Fruit fly (Drosophila melanogaster) whole organism, embryonic: ENCODE data around the gene Acp26Aa.

Experiments used
- Abd-B ChIP-seq: fragments of 200-800 bp; sonication (Bioruptor generic); optimal IDR thresholded peaks from 2 replicates; lab custom pipeline; 2018; ENCODE audit warnings: missing biosample characterization, mild to moderate bottlenecking, missing genetic modification characterization, moderate library complexity
- Bgb ChIP-seq: fragments of 200-800 bp; sonication (Bioruptor generic); IDR thresholded peaks from 2 replicates; pipeline ENCODE4 v1.3.6; 2022; ENCODE audit warnings: missing biosample characterization, missing genetic modification characterization; ENCODE audit not compliant: partially characterized antibody
- Blimp-1 ChIP-seq: fragments of 200-800 bp; sonication (Bioruptor generic); optimal IDR thresholded peaks from 3 replicates; lab custom pipeline; 2018; ENCODE audit warnings: missing biosample characterization, missing genetic modification characterization, mild to moderate bottlenecking, moderate library complexity, missing genetic modification reagents
- BtbVII ChIP-seq: fragments of 200-800 bp; sonication (Bioruptor generic); optimal IDR thresholded peaks from 3 replicates; lab custom pipeline; 2017; ENCODE audit warnings: missing biosample characterization, mild to moderate bottlenecking, missing genetic modification characterization
- CG10147 ChIP-seq: fragments of 200-800 bp; sonication (Bioruptor generic); optimal IDR thresholded peaks from 2 replicates; lab custom pipeline; 2019; ENCODE audit warnings: missing biosample characterization, mild to moderate bottlenecking, missing genetic modification characterization, moderate library complexity
- CG12071 ChIP-seq: fragments of 200-800 bp; sonication (Bioruptor generic); optimal IDR thresholded peaks from 3 replicates; lab custom pipeline; 2018; ENCODE audit warnings: missing biosample characterization, mild to moderate bottlenecking, missing genetic modification characterization
- CG13287 ChIP-seq: fragments of 200-800 bp; sonication (Bioruptor generic); IDR thresholded peaks from 2 replicates; pipeline ENCODE4 v1.3.6; 2022; ENCODE audit warnings: missing biosample characterization, missing genetic modification characterization; ENCODE audit not compliant: partially characterized antibody
- CG14710 ChIP-seq: fragments of 200-800 bp; sonication (Bioruptor generic); optimal IDR thresholded peaks from 3 replicates; lab custom pipeline; 2019; ENCODE audit warnings: missing biosample characterization, mild to moderate bottlenecking, missing genetic modification characterization, moderate library complexity
- CG3281 ChIP-seq: fragments of 200-800 bp; sonication (Bioruptor generic); optimal IDR thresholded peaks from 3 replicates; lab custom pipeline; 2017; ENCODE audit warnings: missing biosample characterization, mild to moderate bottlenecking, missing genetic modification characterization
- CG33213 ChIP-seq: fragments of 200-800 bp; sonication (Bioruptor generic); optimal IDR thresholded peaks from 3 replicates; lab custom pipeline; 2016; ENCODE audit warnings: missing biosample characterization, missing genetic modification characterization
- CG34224 ChIP-seq: fragments of 200-800 bp; sonication (Bioruptor generic); IDR thresholded peaks from 3 replicates; pipeline ENCODE4 v1.3.6; 2022; ENCODE audit warnings: missing biosample characterization, missing genetic modification characterization; ENCODE audit not compliant: partially characterized antibody
- CG6854 ChIP-seq: fragments of 200-800 bp; sonication (Bioruptor generic); optimal IDR thresholded peaks from 3 replicates; lab custom pipeline; 2017; ENCODE audit warnings: missing biosample characterization, mild to moderate bottlenecking, missing genetic modification characterization
- CG7928 ChIP-seq: fragments of 200-800 bp; sonication (Bioruptor generic); optimal IDR thresholded peaks from 2 replicates; lab custom pipeline; 2017; ENCODE audit warnings: missing biosample characterization, mild to moderate bottlenecking, missing genetic modification characterization
- CG8478 ChIP-seq: fragments of >200 bp; optimal IDR thresholded peaks from 2 replicates; lab custom pipeline; 2018
- CG9797 ChIP-seq: fragments of 200-800 bp; sonication (Bioruptor generic); optimal IDR thresholded peaks from 3 replicates; lab custom pipeline; 2018; ENCODE audit warnings: missing biosample characterization, mild to moderate bottlenecking, missing genetic modification characterization
- CG9817 ChIP-seq: fragments of 200-800 bp; sonication (Bioruptor generic); optimal IDR thresholded peaks from 2 replicates; lab custom pipeline; 2018; ENCODE audit warnings: missing biosample characterization, mild to moderate bottlenecking, missing genetic modification characterization, moderate library complexity
- CG9932 ChIP-seq: fragments of 200-800 bp; sonication (Bioruptor generic); IDR thresholded peaks from 2 replicates; pipeline ENCODE4 v1.3.6; 2022; ENCODE audit warnings: missing biosample characterization, missing genetic modification characterization
- Camta ChIP-seq: fragments of 200-800 bp; sonication (Bioruptor generic); optimal IDR thresholded peaks from 2 replicates; lab custom pipeline; 2016; ENCODE audit warnings: missing biosample characterization, missing genetic modification characterization
- Dbx ChIP-seq: fragments of 200-800 bp; sonication (Bioruptor generic); IDR thresholded peaks from 3 replicates; pipeline ENCODE4 v1.3.6; 2022; ENCODE audit warnings: missing biosample characterization, missing genetic modification characterization
- Dek ChIP-seq: fragments of 200-800 bp; sonication (Bioruptor generic); optimal IDR thresholded peaks from 3 replicates; lab custom pipeline; 2019; ENCODE audit warnings: missing biosample characterization, mild to moderate bottlenecking, missing genetic modification characterization, moderate library complexity
- Dfd ChIP-seq, 2 experiments: fragments of >200 bp; optimal IDR thresholded peaks; 2 replicates each; lab custom pipeline; 2017; ENCODE audit warnings: missing biosample characterization in 2 of 2, missing genetic modification characterization in 2 of 2
- Dip3 ChIP-seq: fragments of 200-800 bp; sonication (Bioruptor generic); optimal IDR thresholded peaks from 3 replicates; lab custom pipeline; 2016; ENCODE audit warnings: missing biosample characterization, missing genetic modification characterization
- Hr78 ChIP-seq, 2 experiments: fragments of 200-800 bp in 1 of 2; fragments of >200 bp in 1 of 2; sonication (Bioruptor generic) in 1 of 2; optimal IDR thresholded peaks; 2 replicates each; lab custom pipeline; 2017 to 2019; ENCODE audit warnings: missing biosample characterization in 2 of 2, missing genetic modification characterization in 2 of 2, mild to moderate bottlenecking in 1 of 2, moderate library complexity in 1 of 2
- Kr ChIP-seq: fragments of 200-800 bp; sonication (Bioruptor generic); optimal IDR thresholded peaks from 2 replicates; lab custom pipeline; 2017; ENCODE audit warnings: missing biosample characterization, mild to moderate bottlenecking, missing genetic modification characterization
- MESR4 ChIP-seq: fragments of 200-800 bp; sonication (Bioruptor generic); optimal IDR thresholded peaks from 2 replicates; lab custom pipeline; 2018; ENCODE audit warnings: missing biosample characterization, mild to moderate bottlenecking, missing genetic modification characterization, moderate library complexity
- Mes4 ChIP-seq: fragments of 200-800 bp; sonication (Bioruptor generic); optimal IDR thresholded peaks from 2 replicates; lab custom pipeline; 2016; ENCODE audit warnings: missing biosample characterization, missing genetic modification characterization
- Nf-YA ChIP-seq: fragments of 200-800 bp; sonication (Bioruptor generic); IDR thresholded peaks from 2 replicates; pipeline ENCODE4 v1.3.6; 2022; ENCODE audit warnings: missing biosample characterization, missing genetic modification characterization
- Scr ChIP-seq: fragments of 200-800 bp; sonication (Bioruptor generic); IDR thresholded peaks from 2 replicates; pipeline ENCODE4 v1.3.6; 2022; ENCODE audit warnings: missing biosample characterization, missing genetic modification characterization; ENCODE audit not compliant: partially characterized antibody
- Sin3A ChIP-seq: fragments of >200 bp; optimal IDR thresholded peaks from 2 replicates; lab custom pipeline; 2018
- Sry-β ChIP-seq: fragments of 200-800 bp; sonication (Bioruptor generic); optimal IDR thresholded peaks from 2 replicates; lab custom pipeline; 2018; ENCODE audit warnings: missing biosample characterization, mild to moderate bottlenecking, missing genetic modification characterization, moderate library complexity
- Xrp1 ChIP-seq: fragments of 200-800 bp; sonication (Bioruptor generic); IDR thresholded peaks from 2 replicates; pipeline ENCODE4 v1.3.6; 2022; ENCODE audit warnings: missing biosample characterization, missing genetic modification characterization
- bbx ChIP-seq: fragments of 200-800 bp; sonication (Bioruptor generic); IDR thresholded peaks from 2 replicates; pipeline ENCODE4 v1.3.6; 2022; ENCODE audit warnings: missing biosample characterization, missing genetic modification characterization; ENCODE audit not compliant: partially characterized antibody
- btn ChIP-seq: fragments of 200-800 bp; sonication (Bioruptor generic); optimal IDR thresholded peaks from 2 replicates; lab custom pipeline; 2016; ENCODE audit warnings: missing biosample characterization, missing genetic modification characterization
- cad ChIP-seq: fragments of >200 bp; optimal IDR thresholded peaks from 2 replicates; lab custom pipeline; 2017; ENCODE audit warnings: missing biosample characterization, missing genetic modification characterization
- danr ChIP-seq: fragments of 200-800 bp; sonication (Bioruptor generic); IDR thresholded peaks from 2 replicates; pipeline ENCODE4 v1.3.6; 2022; ENCODE audit warnings: missing biosample characterization, missing genetic modification characterization
- disco-r ChIP-seq: fragments of 200-800 bp; sonication (Bioruptor generic); optimal IDR thresholded peaks from 2 replicates; lab custom pipeline; 2016; ENCODE audit warnings: missing biosample characterization, missing genetic modification characterization
- fd64A ChIP-seq: fragments of 200-800 bp; sonication (Bioruptor generic); optimal IDR thresholded peaks from 3 replicates; lab custom pipeline; 2018; ENCODE audit warnings: missing biosample characterization, mild to moderate bottlenecking, missing genetic modification characterization
- grau ChIP-seq: fragments of 200-800 bp; optimal IDR thresholded peaks from 3 replicates; lab custom pipeline; 2019; ENCODE audit warnings: missing biosample characterization, mild to moderate bottlenecking, missing genetic modification characterization, moderate library complexity
- hkb ChIP-seq, 2 experiments: fragments of 200-800 bp in 1 of 2; fragments of >200 bp in 1 of 2; sonication (Bioruptor generic) in 1 of 2; IDR thresholded peaks in 1 of 2; optimal IDR thresholded peaks in 1 of 2; 2 replicates each; pipeline versions ENCODE4 v1.3.6 to Lab custom; 2017 to 2022; ENCODE audit warnings: missing biosample characterization in 1 of 2, missing genetic modification characterization in 1 of 2
- lmd ChIP-seq: fragments of 200-800 bp; sonication (Bioruptor generic); IDR thresholded peaks from 2 replicates; pipeline ENCODE4 v1.3.6; 2022; ENCODE audit warnings: missing biosample characterization, missing genetic modification characterization
- nau ChIP-seq: fragments of 200-800 bp; sonication (Bioruptor generic); optimal IDR thresholded peaks from 3 replicates; lab custom pipeline; 2017; ENCODE audit warnings: missing biosample characterization, mild to moderate bottlenecking, missing genetic modification characterization, missing genetic modification reagents
- org-1 ChIP-seq: fragments of 200-800 bp; sonication (Bioruptor generic); optimal IDR thresholded peaks from 2 replicates; lab custom pipeline; 2017; ENCODE audit warnings: missing biosample characterization, missing genetic modification characterization
- pan ChIP-seq, 4 experiments: fragments of >200 bp in 3 of 4; fragments of 200-800 bp in 1 of 4; sonication (Bioruptor generic) in 1 of 4; optimal IDR thresholded peaks in 3 of 4; IDR thresholded peaks in 1 of 4; 2 replicates each; pipeline versions ENCODE4 v1.3.6 to Lab custom; 2017 to 2022; ENCODE audit warnings: missing biosample characterization in 2 of 4, missing genetic modification characterization in 2 of 4, mixed read lengths in 1 of 4
- peb ChIP-seq: fragments of 200-800 bp; sonication (Bioruptor generic); IDR thresholded peaks from 2 replicates; pipeline ENCODE4 v1.3.6; 2022; ENCODE audit warnings: missing biosample characterization, missing genetic modification characterization
- sima ChIP-seq: fragments of 200-800 bp; sonication (Bioruptor generic); optimal IDR thresholded peaks from 2 replicates; lab custom pipeline; 2016; ENCODE audit warnings: missing biosample characterization, missing genetic modification characterization
- tap ChIP-seq: fragments of 200-800 bp; optimal IDR thresholded peaks from 3 replicates; lab custom pipeline; 2019; ENCODE audit warnings: missing biosample characterization, mild to moderate bottlenecking, missing genetic modification characterization, moderate library complexity
- tll ChIP-seq, 2 experiments: fragments of 200-800 bp in 1 of 2; fragments of >200 bp in 1 of 2; sonication (Bioruptor generic) in 1 of 2; optimal IDR thresholded peaks; 2 replicates each; lab custom pipeline; 2017 to 2019; ENCODE audit warnings: missing biosample characterization in 2 of 2, missing genetic modification characterization in 2 of 2, mild to moderate bottlenecking in 1 of 2, moderate library complexity in 1 of 2
- tx ChIP-seq: fragments of 200-800 bp; sonication (Bioruptor generic); optimal IDR thresholded peaks from 2 replicates; lab custom pipeline; 2016; ENCODE audit warnings: missing biosample characterization, missing genetic modification characterization

Acp26Aa gene

DNA sequence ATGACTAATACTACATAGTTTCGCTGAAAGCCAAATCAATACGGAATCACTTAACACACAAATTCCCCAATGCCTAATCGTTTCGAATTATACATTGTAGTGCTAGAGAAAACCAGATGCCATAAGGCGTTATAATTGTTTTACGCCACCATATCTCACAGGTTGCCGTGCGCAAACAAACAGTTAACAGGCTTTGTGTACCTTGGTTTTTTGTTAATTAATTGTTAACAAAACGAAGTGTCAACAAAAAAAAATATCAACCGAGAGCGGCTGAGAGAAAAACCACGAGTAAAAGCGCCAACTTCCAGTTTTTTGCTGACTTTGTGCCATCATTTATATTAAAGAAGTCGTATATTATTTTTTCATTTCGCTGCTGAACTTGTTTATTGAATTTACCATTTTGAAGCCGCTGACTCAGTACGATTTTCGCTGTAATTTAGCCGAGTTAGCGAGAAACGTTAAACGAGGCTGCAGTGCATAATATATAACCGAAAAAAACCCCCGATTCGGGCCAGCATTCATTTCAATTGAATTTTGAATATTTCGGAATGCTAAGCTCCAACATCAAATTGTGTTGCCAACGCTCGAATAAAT lies 17.1 kb downstream of the Acp26Aa start (continued):
- TF ChIP-seq Dbx (GFP tag; lab: Robert Waterston, UW): 0 out of 3 replicates have a peak, but pooled peaks have one; percentile 14
- peak; percentile 27 for TF ChIP-seq grau
- no peak for TF ChIP-seq sima (GFP tag; lab: Kevin White, UChicago)
- TF ChIP-seq Sry-β: no peak
- TF ChIP-seq CG10147: peak; percentile 52
- peak; percentile 73 for TF ChIP-seq BtbVII
- no peak for TF ChIP-seq Nf-YA
- TF ChIP-seq CG8478 (lab: Kevin White, UChicago): no peak
- 0 out of 2 replicates have a peak, but pooled peaks have one; percentile 21 for TF ChIP-seq Xrp1 (GFP tag; lab: Robert Waterston, UW)
- no peak for TF ChIP-seq Bgb (GFP tag; lab: Robert Waterston, UW)
- TF ChIP-seq cad (GFP tag; lab: Kevin White, UChicago): no peak
- no peak for TF ChIP-seq CG14710 (tag; lab: Kevin White, UChicago)
- TF ChIP-seq org-1 (GFP tag; lab: Kevin White, UChicago): no peak
- peak; percentile 22 for TF ChIP-seq Blimp-1 (GFP tag; lab: Kevin White, UChicago)
- peak; percentile 57 for TF ChIP-seq CG9817 (tag; lab: Kevin White, UChicago)
- no peak for TF ChIP-seq Abd-B (GFP tag; lab: Kevin White, UChicago)
- no peak for TF ChIP-seq CG9797 (GFP tag; lab: Kevin White, UChicago)
- no peak for TF ChIP-seq Dfd (GFP tag; optimal IDR thresholded peaks at IDR 0.05; lab: Kevin White, UChicago)
- peak; percentile 13 for TF ChIP-seq Kr (GFP tag; lab: Kevin White, UChicago)
- peak; percentile 10 for TF ChIP-seq CG33213 (GFP tag; lab: Kevin White, UChicago)
- no peak for TF ChIP-seq btn
- peak; percentile 20 for TF ChIP-seq Dek (tag; lab: Kevin White, UChicago)
- TF ChIP-seq disco-r: no peak
- TF ChIP-seq CG13287 (GFP tag; lab: Robert Waterston, UW): no peak
- TF ChIP-seq CG12071: peak; percentile 73
- no peak for TF ChIP-seq peb (GFP tag; lab: Robert Waterston, UW)
- no peak for TF ChIP-seq Hr78 (GFP tag; optimal IDR thresholded peaks at IDR 0.05; lab: Kevin White, UChicago)
- no peak for TF ChIP-seq CG6854 (GFP tag; lab: Kevin White, UChicago)
- TF ChIP-seq Scr (GFP tag; lab: Robert Waterston, UW): no peak
- no peak for TF ChIP-seq Camta (GFP tag; lab: Kevin White, UChicago)
- no peak for TF ChIP-seq pan (optimal IDR thresholded peaks at IDR 0.05; lab: Kevin White, UChicago)
- peak in 1 of 2 experiments; percentile 15 for TF ChIP-seq pan (GFP tag; optimal IDR thresholded peaks at IDR 0.05 in 1 of 2, IDR thresholded peaks at IDR 0.05 in 1 of 2)
- no peak for TF ChIP-seq Sin3A (lab: Kevin White, UChicago)
- no peak for TF ChIP-seq MESR4
- TF ChIP-seq CG3281 (GFP tag; lab: Kevin White, UChicago): peak; percentile 72
- no peak for TF ChIP-seq hkb (optimal IDR thresholded peaks at IDR 0.05; lab: Kevin White, UChicago)
- peak; percentile 23; the same call in 1 of the 2 replicates for TF ChIP-seq hkb (GFP tag; IDR thresholded peaks at IDR 0.05; lab: Robert Waterston, UW)
- TF ChIP-seq bbx (GFP tag; lab: Robert Waterston, UW): no peak
- TF ChIP-seq lmd: no peak
- peak; percentile 7 for TF ChIP-seq fd64A (GFP tag; lab: Kevin White, UChicago)
- TF ChIP-seq Dip3 (GFP tag; lab: Kevin White, UChicago): peak; percentile 16
- TF ChIP-seq CG34224 (GFP tag; lab: Robert Waterston, UW): no peak
- TF ChIP-seq Mes4 (GFP tag; lab: Kevin White, UChicago): no peak
- peak; percentile 43 for TF ChIP-seq nau
- TF ChIP-seq tap (tag; lab: Kevin White, UChicago): no peak
- 0 out of 2 replicates have a peak, but pooled peaks have one; percentile 33 for TF ChIP-seq CG9932 (GFP tag; lab: Robert Waterston, UW)
- TF ChIP-seq danr: no peak
- no peak for TF ChIP-seq tll (GFP tag; optimal IDR thresholded peaks at IDR 0.05; lab: Kevin White, UChicago)
- no peak for TF ChIP-seq tx (GFP tag; lab: Kevin White, UChicago)
- peak; percentile 33 for TF ChIP-seq CG7928 (GFP tag; lab: Kevin White, UChicago)
